Fruit fly (Drosophila melanogaster) whole organism, prepupa: Measurements from ENCODE around the gene Vha68-3.

Experiments
- Blimp-1 ChIP-seq: fragments of 200-800 bp; sonication (Bioruptor generic); optimal IDR thresholded peaks from 3 replicates; lab custom pipeline; 2017; ENCODE audit warnings: missing biosample characterization, missing genetic modification characterization, mild to moderate bottlenecking, moderate library complexity, missing genetic modification reagents
- CG15336 ChIP-seq: fragments of 200-800 bp; sonication (Bioruptor generic); IDR thresholded peaks from 2 replicates; pipeline ENCODE4 v1.3.6; 2022; ENCODE audit warnings: missing biosample characterization, missing genetic modification characterization
- CG1621 ChIP-seq: fragments of 200-800 bp; sonication (Bioruptor generic); optimal IDR thresholded peaks from 3 replicates; lab custom pipeline; 2018; ENCODE audit warnings: missing biosample characterization, mild to moderate bottlenecking, missing genetic modification characterization
- CG16779 ChIP-seq: fragments of 200-800 bp; sonication (Bioruptor generic); optimal IDR thresholded peaks from 3 replicates; lab custom pipeline; 2017; ENCODE audit warnings: missing biosample characterization, mild to moderate bottlenecking, missing genetic modification characterization
- CG3032 ChIP-seq: fragments of 200-800 bp; optimal IDR thresholded peaks from 2 replicates; lab custom pipeline; 2019; ENCODE audit warnings: missing biosample characterization, mild to moderate bottlenecking, missing genetic modification characterization, moderate library complexity
- CG34406 ChIP-seq: fragments of 200-800 bp; sonication (Bioruptor generic); optimal IDR thresholded peaks from 3 replicates; lab custom pipeline; 2016; ENCODE audit warnings: missing biosample characterization, missing genetic modification characterization
- CG3919 ChIP-seq: fragments of 200-800 bp; sonication (Bioruptor generic); optimal IDR thresholded peaks from 3 replicates; lab custom pipeline; 2016; ENCODE audit warnings: missing biosample characterization, missing genetic modification characterization
- CG6163 ChIP-seq: fragments of 200-800 bp; sonication (Bioruptor generic); IDR thresholded peaks from 3 replicates; pipeline ENCODE4 v1.3.6; 2022; ENCODE audit warnings: missing biosample characterization, missing genetic modification characterization
- CG6276 ChIP-seq: fragments of 200-800 bp; sonication (Bioruptor generic); optimal IDR thresholded peaks from 2 replicates; lab custom pipeline; 2017; ENCODE audit warnings: missing biosample characterization, mild to moderate bottlenecking, missing genetic modification characterization
- CG6808 ChIP-seq: fragments of 200-800 bp; sonication (Bioruptor generic); optimal IDR thresholded peaks from 3 replicates; lab custom pipeline; 2017; ENCODE audit warnings: missing biosample characterization, missing genetic modification characterization, mild to moderate bottlenecking, moderate library complexity, missing genetic modification reagents
- CG6854 ChIP-seq: fragments of 200-800 bp; sonication (Bioruptor generic); optimal IDR thresholded peaks from 2 replicates; lab custom pipeline; 2017; ENCODE audit warnings: missing biosample characterization, mild to moderate bottlenecking, missing genetic modification characterization
- CG7368 ChIP-seq: fragments of 200-800 bp; sonication (Bioruptor generic); optimal IDR thresholded peaks from 3 replicates; lab custom pipeline; 2016; ENCODE audit warnings: missing biosample characterization, missing genetic modification characterization
- CG8319 ChIP-seq: fragments of 200-800 bp; sonication (Bioruptor generic); optimal IDR thresholded peaks from 3 replicates; lab custom pipeline; 2016; ENCODE audit warnings: missing biosample characterization, missing genetic modification characterization
- CG9139 ChIP-seq: fragments of 200-800 bp; sonication (Bioruptor generic); optimal IDR thresholded peaks from 3 replicates; lab custom pipeline; 2017; ENCODE audit warnings: missing biosample characterization, mild to moderate bottlenecking, missing genetic modification characterization
- Eip75B ChIP-seq: fragments of 200-800 bp; sonication (Bioruptor generic); optimal IDR thresholded peaks from 3 replicates; lab custom pipeline; 2016; ENCODE audit warnings: missing biosample characterization, missing genetic modification characterization
- Eip78C ChIP-seq: fragments of 200-800 bp; sonication (Bioruptor generic); peaks from one replicate; lab custom pipeline; 2016; ENCODE audit warnings: missing biosample characterization, missing genetic modification characterization
- Eip93F ChIP-seq: fragments of 200-800 bp; sonication (Bioruptor generic); optimal IDR thresholded peaks from 2 replicates; lab custom pipeline; 2016; ENCODE audit warnings: missing biosample characterization, mild to moderate bottlenecking, missing genetic modification characterization
- Ets96B ChIP-seq: fragments of 200-800 bp; optimal IDR thresholded peaks from 2 replicates; lab custom pipeline; 2019; ENCODE audit warnings: missing biosample characterization, mild to moderate bottlenecking, missing genetic modification characterization, moderate library complexity
- Hr38 ChIP-seq: sonication (Bioruptor generic); optimal IDR thresholded peaks from 2 replicates; lab custom pipeline; 2016; ENCODE audit warnings: missing biosample characterization, missing genetic modification characterization
- Met ChIP-seq: fragments of 200-800 bp; sonication (Bioruptor generic); optimal IDR thresholded peaks from 3 replicates; lab custom pipeline; 2016; ENCODE audit warnings: missing biosample characterization, missing genetic modification characterization
- Smox ChIP-seq: fragments of 200-800 bp; sonication (Bioruptor generic); optimal IDR thresholded peaks from 3 replicates; lab custom pipeline; 2016; ENCODE audit warnings: missing biosample characterization, missing genetic modification characterization
- Sox102F ChIP-seq: fragments of 200-800 bp; sonication (Bioruptor generic); optimal IDR thresholded peaks from 2 replicates; lab custom pipeline; 2016; ENCODE audit warnings: missing biosample characterization, mild to moderate bottlenecking, missing genetic modification characterization
- Sox14 ChIP-seq: fragments of 200-800 bp; sonication (Bioruptor generic); optimal IDR thresholded peaks from 3 replicates; lab custom pipeline; 2016; ENCODE audit warnings: missing biosample characterization, missing genetic modification characterization
- achi ChIP-seq: fragments of 200-800 bp; sonication (Bioruptor generic); optimal IDR thresholded peaks from 3 replicates; lab custom pipeline; 2016; ENCODE audit warnings: missing biosample characterization, missing genetic modification characterization
- acj6 ChIP-seq: fragments of 200-800 bp; sonication (Bioruptor generic); optimal IDR thresholded peaks from 3 replicates; lab custom pipeline; 2016; ENCODE audit warnings: missing biosample characterization, missing genetic modification characterization
- eg ChIP-seq: fragments of 200-800 bp; sonication (Bioruptor generic); IDR thresholded peaks from 3 replicates; pipeline ENCODE4 v1.3.6; 2022; ENCODE audit warnings: missing biosample characterization, missing genetic modification characterization
- esn ChIP-seq: fragments of 200-800 bp; sonication (Bioruptor generic); optimal IDR thresholded peaks from 2 replicates; lab custom pipeline; 2016; ENCODE audit warnings: missing biosample characterization, mild to moderate bottlenecking, missing genetic modification characterization, moderate library complexity
- fd85E ChIP-seq: fragments of 200-800 bp; sonication (Bioruptor generic); optimal IDR thresholded peaks from 3 replicates; lab custom pipeline; 2016; ENCODE audit warnings: missing biosample characterization, missing genetic modification characterization
- fkh ChIP-seq: fragments of 200-800 bp; sonication (Bioruptor generic); optimal IDR thresholded peaks from 3 replicates; lab custom pipeline; 2017; ENCODE audit warnings: missing biosample characterization, mild to moderate bottlenecking, missing genetic modification characterization, moderate library complexity
- net ChIP-seq: fragments of 200-800 bp; sonication (Bioruptor generic); optimal IDR thresholded peaks from 3 replicates; lab custom pipeline; 2016; ENCODE audit warnings: missing biosample characterization, missing genetic modification characterization
- pdm3 ChIP-seq: fragments of 200-800 bp; sonication (Bioruptor generic); optimal IDR thresholded peaks from 3 replicates; lab custom pipeline; 2016; ENCODE audit warnings: missing biosample characterization, missing genetic modification characterization
- salr ChIP-seq, 2 experiments: fragments of 200-800 bp; sonication (Bioruptor generic); optimal IDR thresholded peaks; 3 replicates each; lab custom pipeline; 2016 to 2018; ENCODE audit warnings: missing biosample characterization in 2 of 2, missing genetic modification characterization in 2 of 2, mild to moderate bottlenecking in 1 of 2
- spab ChIP-seq: fragments of 200-800 bp; sonication (Bioruptor generic); optimal IDR thresholded peaks from 2 replicates; lab custom pipeline; 2017; ENCODE audit warnings: missing biosample characterization, mild to moderate bottlenecking, missing genetic modification characterization, missing genetic modification reagents
- ss ChIP-seq, 2 experiments: fragments of 200-800 bp; sonication (Bioruptor generic); optimal IDR thresholded peaks; 2 replicates in 1 of 2; 3 replicates in 1 of 2; lab custom pipeline; 2017 to 2018; ENCODE audit warnings: mild to moderate bottlenecking in 2 of 2, missing biosample characterization in 2 of 2, missing genetic modification characterization in 2 of 2, moderate library complexity in 1 of 2
- svp ChIP-seq: fragments of 200-800 bp; sonication (Bioruptor generic); peaks from one replicate; lab custom pipeline; 2016; ENCODE audit warnings: missing biosample characterization, missing genetic modification characterization
- topi ChIP-seq: fragments of 200-800 bp; sonication (Bioruptor generic); optimal IDR thresholded peaks from 3 replicates; lab custom pipeline; 2016; ENCODE audit warnings: missing biosample characterization, missing genetic modification characterization
- vri ChIP-seq: fragments of 200-800 bp; sonication (Bioruptor generic); optimal IDR thresholded peaks from 3 replicates; lab custom pipeline; 2016; ENCODE audit warnings: missing biosample characterization, mild to moderate bottlenecking, missing genetic modification characterization

The Vha68-3 gene

DNA sequence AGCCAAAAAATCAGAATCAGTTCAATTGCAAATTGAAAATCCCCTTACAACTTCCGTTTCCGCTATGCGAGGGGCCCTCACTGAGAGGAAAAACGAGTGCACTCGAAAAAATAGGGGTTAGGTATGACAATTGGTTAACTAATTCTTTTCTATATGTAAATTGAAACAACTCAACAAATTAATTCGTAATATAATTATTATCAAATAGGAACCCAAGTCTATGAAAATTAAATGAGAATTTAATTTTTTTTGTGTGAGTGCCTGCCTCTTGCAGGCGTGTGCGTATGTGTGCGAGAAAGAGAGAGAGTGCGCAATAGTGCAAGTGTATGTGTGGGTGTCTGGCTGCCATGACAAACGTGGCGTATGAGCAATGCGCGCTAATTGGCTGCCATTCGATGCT, 3.5 kb downstream of the Vha68-3 start (continued):
- TF ChIP-seq Hr38 (GFP tag; lab: Kevin White, UChicago) (no peak), svp (GFP tag; lab: Kevin White, UChicago) (peak; percentile 48), Eip75B (GFP tag; lab: Kevin White, UChicago) (peak; percentile 41), CG6276 (GFP tag; lab: Kevin White, UChicago) (no peak), Met (GFP tag; lab: Kevin White, UChicago) (no peak), fkh (no peak), Smox (GFP tag; lab: Kevin White, UChicago) (peak; percentile 14), CG15336 (no peak)

- no peak for TF ChIP-seq CG3032 (tag; lab: Kevin White, UChicago)
- TF ChIP-seq Sox14 (GFP tag; lab: Kevin White, UChicago), result no peak
- no peak for TF ChIP-seq acj6 (GFP tag; lab: Kevin White, UChicago)
- no peak for TF ChIP-seq spab (GFP tag; lab: Kevin White, UChicago)
- TF ChIP-seq CG3919 (GFP tag; lab: Kevin White, UChicago), result no peak
- TF ChIP-seq CG6808 (GFP tag; lab: Kevin White, UChicago), result no peak
- no peak for TF ChIP-seq Sox102F (GFP tag; lab: Kevin White, UChicago)
- no peak for TF ChIP-seq Met (GFP tag; lab: Kevin White, UChicago)
- TF ChIP-seq vri (GFP tag; lab: Kevin White, UChicago), result no peak
- no peak for TF ChIP-seq Ets96B (tag; lab: Kevin White, UChicago)
- no peak for TF ChIP-seq salr (GFP tag; optimal IDR thresholded peaks at IDR 0.05; lab: Kevin White, UChicago)
- TF ChIP-seq, all 60 proteins: peak for 0
Measured at dm6 chr2L:12985043-12985442, 6.5 kb downstream of the Vha68-3 start.

DNA sequence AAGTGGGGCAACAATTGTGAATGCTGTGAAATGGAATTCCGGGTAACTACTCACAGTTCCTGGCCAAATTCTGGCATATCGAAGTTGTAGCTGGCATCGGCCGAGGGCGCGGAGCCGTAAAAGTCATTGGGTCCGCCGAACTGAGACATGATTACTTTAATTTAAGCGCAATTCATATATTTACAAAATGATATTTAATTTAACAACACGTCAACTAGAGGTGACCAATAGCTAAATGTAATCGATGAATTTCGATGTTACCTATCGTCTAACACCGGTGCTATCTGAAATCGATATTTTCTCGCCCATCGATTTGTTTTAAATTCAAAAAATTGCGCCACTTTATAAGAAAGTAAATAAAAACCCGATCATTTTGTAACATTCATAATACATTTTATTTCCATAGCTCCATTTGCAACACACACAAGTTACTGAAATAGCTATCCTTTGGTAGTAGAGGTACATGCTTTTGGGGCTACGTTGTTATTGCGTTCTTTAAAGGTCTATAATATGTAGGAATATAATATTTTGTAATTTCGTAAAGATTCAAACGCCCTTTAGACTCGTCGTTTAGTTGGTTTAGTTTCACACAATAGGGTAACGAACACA, 21.9 kb downstream of the Vha68-3 start, which contains the start of gene Yip1d1:
TSS of gene Yip1d1 (minus strand) at position 243 of the 609 bp plus-strand sequence.
- TF ChIP-seq Blimp-1 (GFP tag; lab: Kevin White, UChicago) (no peak), pdm3 (GFP tag; lab: Kevin White, UChicago) (no peak), Eip78C (GFP tag; lab: Kevin White, UChicago) (peak; percentile 53), Ets96B (tag; lab: Kevin White, UChicago) (no peak), esn (GFP tag; lab: Kevin White, UChicago) (peak; percentile 16), CG34406 (GFP tag; lab: Kevin White, UChicago) (no peak)

dm6 chr2L:13003659-13004058, 25.1 kb downstream of the Vha68-3 start:
- TF ChIP-seq CG8319 (GFP tag; lab: Kevin White, UChicago) (no peak), CG15336 (no peak), Eip93F (GFP tag; lab: Kevin White, UChicago) (no peak), CG6854 (no peak), CG7368 (GFP tag; lab: Kevin White, UChicago) (no peak), eg (GFP tag; lab: Robert Waterston, UW) (no peak), ss (GFP tag; optimal IDR thresholded peaks at IDR 0.05; lab: Kevin White, UChicago) (no peak), CG16779 (tag; lab: Kevin White, UChicago) (no peak), fd85E (no peak), CG9139 (GFP tag; lab: Kevin White, UChicago) (no peak), CG1621 (no peak), net (GFP tag; lab: Kevin White, UChicago) (no peak), achi (GFP tag; lab: Kevin White, UChicago) (no peak), acj6 (GFP tag; lab: Kevin White, UChicago) (no peak), CG6163 (GFP tag; lab: Robert Waterston, UW) (no peak), topi (GFP tag; lab: Kevin White, UChicago) (no peak), Eip78C (GFP tag; lab: Kevin White, UChicago) (no peak), Hr38 (GFP tag; lab: Kevin White, UChicago) (no peak), esn (GFP tag; lab: Kevin White, UChicago) (no peak), pdm3 (GFP tag; lab: Kevin White, UChicago) (no peak)
